Worm (Caenorhabditis elegans): ENCODE data around the gene F13E9.12.

F13E9.12 gene

DNA sequence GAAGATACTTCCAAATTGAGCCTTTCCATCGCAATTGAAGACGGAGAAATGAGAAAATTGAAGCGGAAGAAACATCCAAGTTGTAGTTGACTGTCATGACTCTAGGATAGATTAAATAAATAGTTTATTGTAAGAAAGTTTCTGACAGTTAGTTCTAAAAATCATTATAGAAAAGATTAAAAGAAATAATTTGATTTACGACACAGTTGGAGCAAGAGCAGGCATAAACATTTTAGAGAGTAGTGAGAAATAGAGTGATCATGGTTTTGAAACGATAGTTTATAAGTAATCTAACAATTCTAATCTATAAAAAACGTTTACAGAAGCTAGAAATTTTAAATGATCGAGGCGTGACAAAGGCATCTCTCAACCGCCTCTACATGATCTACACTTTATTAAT lies 42.3 kb downstream of the F13E9.12 start, which contains the start of gene best-15:
Gene best-15, minus strand, starts transcription at position 101 of the 400 bp plus-strand sequence.
- no peak for TF ChIP-seq nhr-11 (tag; optimal IDR thresholded peaks at IDR 0.05)
- no peak for TF ChIP-seq nhr-77 (tag; optimal IDR thresholded peaks at IDR 0.05)
- no peak for TF ChIP-seq daf-8 (GFP tag; IDR thresholded peaks at IDR 0.05)
- TF ChIP-seq mes-2 (tag; optimal IDR thresholded peaks at IDR 0.05; ENCODE audit: poor library complexity, severe bottlenecking): no peak
- no peak for TF ChIP-seq zip-11 (GFP tag; IDR thresholded peaks at IDR 0.05)
- no peak for TF ChIP-seq gei-8 (GFP tag; optimal IDR thresholded peaks at IDR 0.05)
- TF ChIP-seq nhr-25 (tag; optimal IDR thresholded peaks at IDR 0.05; ENCODE audit: borderline replicate concordance, insufficient read depth): no peak
- no peak for TF ChIP-seq aly-2 (tag; optimal IDR thresholded peaks at IDR 0.05)

DNA sequence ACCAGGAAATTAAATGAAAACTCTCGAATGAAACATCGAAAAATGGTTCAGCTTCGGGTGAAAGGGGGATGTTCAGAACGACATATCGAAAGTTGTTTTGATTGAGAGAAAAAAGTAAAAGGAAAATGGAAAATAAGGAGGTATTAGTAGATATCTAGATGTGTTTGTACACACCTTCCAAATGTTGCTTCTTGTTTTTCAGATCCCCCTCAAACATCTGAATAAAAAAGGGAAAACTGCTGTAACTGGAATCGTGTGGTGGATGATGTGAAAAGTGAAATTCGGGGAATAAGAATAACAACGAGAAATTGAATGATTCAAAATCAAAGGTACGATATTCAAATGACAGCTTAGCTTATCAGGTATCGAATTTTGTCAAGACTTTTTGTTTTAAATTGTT lies 46.4 kb downstream of the F13E9.12 start, which contains the start of gene npax-3:
Gene npax-3, minus strand, starts transcription at position 101 of the 400 bp plus-strand sequence.
- TF ChIP-seq T26A8.4 (GFP tag; IDR thresholded peaks at IDR 0.05) (no peak), mxl-2 (GFP tag; conservative IDR thresholded peaks at IDR 0.05) (no peak), lsy-2 (tag; optimal IDR thresholded peaks at IDR 0.05) (no peak), daf-16 (GFP tag; optimal IDR thresholded peaks at IDR 0.05) (no peak), daf-16 (tag; optimal IDR thresholded peaks at IDR 0.05) (no peak), ctbp-1 (GFP tag; IDR thresholded peaks at IDR 0.05) (no peak), zag-1 (tag; optimal IDR thresholded peaks at IDR 0.05) (no peak), dve-1 (tag; optimal IDR thresholded peaks at IDR 0.05; ENCODE audit: insufficient read depth) (no peak), dmd-8 (GFP tag; IDR thresholded peaks at IDR 0.05) (no peak), tag-97 (GFP tag; IDR thresholded peaks at IDR 0.05) (no peak), hmg-1.1 (GFP tag; IDR thresholded peaks at IDR 0.05) (no peak), F26F4.8 (GFP tag; conservative IDR thresholded peaks at IDR 0.05) (no peak), hif-1 (tag; optimal IDR thresholded peaks at IDR 0.05) (no peak)

DNA sequence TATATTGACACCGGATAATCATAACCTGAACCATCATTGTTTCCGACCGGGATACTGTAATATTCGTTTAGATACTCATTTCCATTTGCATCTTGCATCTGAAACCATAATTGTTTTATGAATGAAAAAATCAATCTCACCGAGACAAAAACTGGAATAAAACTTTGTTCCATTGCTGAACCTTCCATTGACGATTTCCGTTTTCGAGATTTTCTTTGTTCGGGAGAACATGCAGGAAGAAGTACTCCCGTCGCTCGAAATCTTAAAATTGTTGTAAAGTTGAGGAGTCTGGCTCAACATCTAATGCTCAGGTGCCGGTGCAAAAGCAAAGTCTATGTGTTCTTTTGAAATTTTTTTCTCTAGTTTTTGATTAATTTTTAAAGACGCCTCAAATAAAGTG lies 48.4 kb downstream of the F13E9.12 start:
- TF ChIP-seq dmd-6 (GFP tag; IDR thresholded peaks at IDR 0.05): peak; percentile 7; the same call in 1 of the 2 replicates
- TF ChIP-seq hlh-30 (tag; optimal IDR thresholded peaks at IDR 0.05; ENCODE audit: insufficient read depth): no peak
- peak; percentile 41; the same call in 1 of the 2 replicates for TF ChIP-seq T26A8.4 (GFP tag; IDR thresholded peaks at IDR 0.05)
- no peak for TF ChIP-seq lin-15B (tag; optimal IDR thresholded peaks at IDR 0.05)
- no peak for TF ChIP-seq zag-1 (tag; optimal IDR thresholded peaks at IDR 0.05)
- no peak for TF ChIP-seq pha-4 (GFP tag; IDR thresholded peaks at IDR 0.05)
- no peak for TF ChIP-seq pha-4 (tag; optimal IDR thresholded peaks at IDR 0.05)
- no peak for TF ChIP-seq lir-3 (tag; optimal IDR thresholded peaks at IDR 0.05)
- no peak for TF ChIP-seq zfp-3 (GFP tag; conservative IDR thresholded peaks at IDR 0.05)
- TF ChIP-seq nhr-10 (tag; optimal IDR thresholded peaks at IDR 0.05): no peak
- no peak for TF ChIP-seq nhr-6 (tag; optimal IDR thresholded peaks at IDR 0.05)

DNA sequence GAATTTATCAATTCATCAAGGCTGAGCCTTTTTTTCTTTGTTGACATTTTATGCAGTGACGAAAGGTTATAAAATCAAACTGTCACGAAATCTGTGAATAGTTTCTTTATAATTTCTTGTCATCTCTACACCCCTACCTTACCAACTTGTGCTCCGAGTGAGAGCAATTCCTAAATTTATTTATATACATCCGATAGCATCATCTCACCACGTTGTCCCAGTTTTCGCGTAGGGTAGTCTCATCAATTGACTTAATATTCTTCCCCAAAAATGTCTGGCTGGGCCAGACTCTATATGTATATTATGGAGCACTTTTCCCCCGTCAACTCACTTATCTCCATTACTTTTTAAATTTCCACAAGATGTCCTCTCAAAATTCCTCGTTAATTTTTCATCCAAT lies 49.0 kb downstream of the F13E9.12 start:
- TF ChIP-seq ztf-11 (tag; optimal IDR thresholded peaks at IDR 0.05) (no peak), dmd-6 (GFP tag; IDR thresholded peaks at IDR 0.05) (no peak), mxl-2 (GFP tag; conservative IDR thresholded peaks at IDR 0.05) (no peak), daf-19 (GFP tag; conservative IDR thresholded peaks at IDR 0.05) (peak; percentile 55; the same call in 1 of the 2 replicates), dpl-1 (GFP tag; optimal IDR thresholded peaks at IDR 0.05) (no peak), lim-7 (GFP tag; IDR thresholded peaks at IDR 0.05) (no peak), php-3 (GFP tag; IDR thresholded peaks at IDR 0.05) (no peak), skn-1 (tag; optimal IDR thresholded peaks at IDR 0.05) (no peak), T26A8.4 (GFP tag; IDR thresholded peaks at IDR 0.05) (0 out of 2 replicates have a peak, but pooled peaks have one; percentile 32), zfp-3 (GFP tag; conservative IDR thresholded peaks at IDR 0.05) (0 out of 2 replicates have a peak, but pooled peaks have one; percentile 30), mep-1 (tag; optimal IDR thresholded peaks at IDR 0.05) (no peak), ama-1 (optimal IDR thresholded peaks at IDR 0.05) (peak; percentile 18), fkh-10 (GFP tag; optimal IDR thresholded peaks at IDR 0.05) (no peak), nhr-25 (tag; optimal IDR thresholded peaks at IDR 0.05; ENCODE audit: borderline replicate concordance, insufficient read depth) (no peak), Y105C5A.15 (GFP tag; IDR thresholded peaks at IDR 0.05) (no peak), set-16 (GFP tag; IDR thresholded peaks at IDR 0.05) (no peak), egl-43 (GFP tag; IDR thresholded peaks at IDR 0.05) (0 out of 2 replicates have a peak, but pooled peaks have one; percentile 23), Y75B8A.6 (GFP tag; IDR thresholded peaks at IDR 0.05) (no peak), Y48G9A.11 (GFP tag; IDR thresholded peaks at IDR 0.05) (no peak), nhr-42 (GFP tag; IDR thresholded peaks at IDR 0.05) (no peak), snpc-4 (tag; optimal IDR thresholded peaks at IDR 0.05) (no peak), lin-15B (tag; optimal IDR thresholded peaks at IDR 0.05) (no peak), lin-29 (GFP tag; IDR thresholded peaks at IDR 0.05) (no peak)

All from whole organism, L4 larva.